Worm (Caenorhabditis elegans) whole organism, L3 larva: ENCODE measurements around the gene math-18.
A peak's percentile ranks its signal among the peaks of the same experiment; 100 is the strongest.

Experiments
- R02D3.7 ChIP-seq: fragments of 150-350 bp; optimal IDR thresholded peaks from 2 replicates; lab custom pipeline; 2014; ENCODE audit warnings: missing biosample characterization, missing genetic modification characterization
- ZK546.5 ChIP-seq: sonication (generic microtip); optimal IDR thresholded peaks from 2 replicates; lab custom pipeline; 2017; ENCODE audit warnings: missing biosample characterization, missing genetic modification characterization
- aly-2 ChIP-seq: fragments of 150-350 bp; optimal IDR thresholded peaks from 2 replicates; lab custom pipeline; 2014; ENCODE audit warnings: missing biosample characterization, missing genetic modification characterization
- ama-1 ChIP-seq: fragments of 150-350 bp; optimal IDR thresholded peaks from 2 replicates; lab custom pipeline; 2018
- ceh-16 ChIP-seq: sonication (generic microtip); optimal IDR thresholded peaks from 2 replicates; lab custom pipeline; 2017; ENCODE audit warnings: missing biosample characterization, missing genetic modification characterization
- ceh-28 ChIP-seq: fragments of 150-350 bp; optimal IDR thresholded peaks from 2 replicates; lab custom pipeline; 2014; ENCODE audit warnings: missing biosample characterization, missing genetic modification reagents, missing genetic modification characterization
- ceh-82 ChIP-seq: fragments of 150-350 bp; optimal IDR thresholded peaks from 2 replicates; lab custom pipeline; 2014; ENCODE audit warnings: missing biosample characterization, missing genetic modification characterization
- ceh-9 ChIP-seq: sonication (generic microtip); optimal IDR thresholded peaks from 2 replicates; lab custom pipeline; 2018; ENCODE audit warnings: missing biosample characterization, missing genetic modification characterization
- daf-12 ChIP-seq: fragments of 150-350 bp; optimal IDR thresholded peaks from 2 replicates; lab custom pipeline; 2014; ENCODE audit warnings: missing biosample characterization, missing genetic modification reagents, missing genetic modification characterization
- egl-5 ChIP-seq: fragments of 150-350 bp; optimal IDR thresholded peaks from 2 replicates; lab custom pipeline; 2017; ENCODE audit warnings: missing biosample characterization, missing genetic modification reagents, missing genetic modification characterization, inconsistent platforms
- elt-1 ChIP-seq: fragments of 150-350 bp; optimal IDR thresholded peaks from 2 replicates; lab custom pipeline; 2014; ENCODE audit warnings: missing biosample characterization, missing genetic modification characterization
- elt-2 ChIP-seq: sonication (generic microtip); optimal IDR thresholded peaks from 2 replicates; lab custom pipeline; 2016; ENCODE audit warnings: missing genetic modification reagents, mild to moderate bottlenecking, missing genetic modification characterization, missing compliant biosample characterization
- elt-3 ChIP-seq, 3 experiments: fragments of 150-350 bp in 1 of 3; sonication (generic microtip) in 2 of 3; optimal IDR thresholded peaks; 2 replicates in 2 of 3; 4 replicates in 1 of 3; lab custom pipeline; 2014 to 2017; ENCODE audit warnings: missing biosample characterization in 3 of 3, missing genetic modification characterization in 3 of 3
- eor-1 ChIP-seq, 2 experiments: fragments of 150-350 bp; optimal IDR thresholded peaks; 2 replicates each; lab custom pipeline; 2014 to 2018; ENCODE audit warnings: missing biosample characterization in 2 of 2, missing genetic modification characterization in 2 of 2
- fkh-10 ChIP-seq: sonication (generic microtip); optimal IDR thresholded peaks from 2 replicates; lab custom pipeline; 2017; ENCODE audit warnings: missing biosample characterization, missing genetic modification reagents, missing genetic modification characterization
- fkh-2 ChIP-seq: fragments of 150-350 bp; optimal IDR thresholded peaks from 2 replicates; lab custom pipeline; 2014; ENCODE audit warnings: missing biosample characterization, missing genetic modification reagents, missing genetic modification characterization
- fos-1 ChIP-seq: fragments of 150-350 bp; optimal IDR thresholded peaks from 2 replicates; lab custom pipeline; 2014; ENCODE audit warnings: missing biosample characterization, missing genetic modification characterization
- hmg-11 ChIP-seq: sonication (generic microtip); optimal IDR thresholded peaks from 2 replicates; lab custom pipeline; 2016; ENCODE audit warnings: missing genetic modification characterization, missing compliant biosample characterization
- jun-1 ChIP-seq: fragments of 150-350 bp; optimal IDR thresholded peaks from 2 replicates; lab custom pipeline; 2014; ENCODE audit warnings: missing biosample characterization, missing genetic modification reagents, missing genetic modification characterization
- lin-15B ChIP-seq: fragments of 150-350 bp; optimal IDR thresholded peaks from 2 replicates; lab custom pipeline; 2014; ENCODE audit warnings: missing biosample characterization, missing genetic modification characterization
- lin-39 ChIP-seq: fragments of 150-350 bp; optimal IDR thresholded peaks from 2 replicates; lab custom pipeline; 2018; ENCODE audit warnings: missing biosample characterization, missing genetic modification reagents, missing genetic modification characterization
- lsy-12 ChIP-seq: sonication (generic microtip); optimal IDR thresholded peaks from 2 replicates; lab custom pipeline; 2016; ENCODE audit warnings: mild to moderate bottlenecking, missing genetic modification characterization, missing compliant biosample characterization
- mdl-1 ChIP-seq: fragments of 150-350 bp; optimal IDR thresholded peaks from 2 replicates; lab custom pipeline; 2014; ENCODE audit warnings: missing biosample characterization, missing genetic modification characterization
- mml-1 ChIP-seq: fragments of 150-350 bp; sonication (generic microtip); optimal IDR thresholded peaks from 3 replicates; lab custom pipeline; 2014; ENCODE audit warnings: missing biosample characterization, missing genetic modification characterization
- nfya-1 ChIP-seq: sonication (generic microtip); optimal IDR thresholded peaks from 2 replicates; lab custom pipeline; 2017; ENCODE audit warnings: missing genetic modification characterization, mild to moderate bottlenecking, missing compliant biosample characterization, antibody characterized with exemption, moderate library complexity; ENCODE audit not compliant: insufficient read depth
- nhr-11 ChIP-seq: fragments of 150-350 bp; optimal IDR thresholded peaks from 2 replicates; lab custom pipeline; 2014; ENCODE audit warnings: missing biosample characterization, missing genetic modification characterization
- nhr-12 ChIP-seq: fragments of 150-350 bp; optimal IDR thresholded peaks from 2 replicates; lab custom pipeline; 2014; ENCODE audit warnings: missing biosample characterization, missing genetic modification characterization
- nhr-23 ChIP-seq: fragments of 150-350 bp; optimal IDR thresholded peaks from 2 replicates; lab custom pipeline; 2014; ENCODE audit warnings: missing biosample characterization, missing genetic modification reagents, missing genetic modification characterization
- nhr-237 ChIP-seq: fragments of 150-350 bp; optimal IDR thresholded peaks from 2 replicates; lab custom pipeline; 2014; ENCODE audit warnings: missing biosample characterization, missing genetic modification characterization
- nhr-25 ChIP-seq: sonication (generic microtip); optimal IDR thresholded peaks from 2 replicates; lab custom pipeline; 2017; ENCODE audit warnings: missing biosample characterization, missing genetic modification characterization
- nhr-28 ChIP-seq: fragments of 150-350 bp; optimal IDR thresholded peaks from 2 replicates; lab custom pipeline; 2014; ENCODE audit warnings: missing biosample characterization, missing genetic modification characterization
- nhr-43 ChIP-seq: sonication (generic microtip); optimal IDR thresholded peaks from 2 replicates; lab custom pipeline; 2016; ENCODE audit warnings: mild to moderate bottlenecking, missing genetic modification characterization, missing compliant biosample characterization; ENCODE audit not compliant: poor library complexity, severe bottlenecking
- nhr-67 ChIP-seq: fragments of 150-350 bp; optimal IDR thresholded peaks from 2 replicates; lab custom pipeline; 2014; ENCODE audit warnings: missing biosample characterization, missing genetic modification characterization
- nhr-76 ChIP-seq: fragments of 150-350 bp; sonication (generic microtip); optimal IDR thresholded peaks from 5 replicates; lab custom pipeline; 2014; ENCODE audit warnings: missing biosample characterization, missing genetic modification characterization
- nhr-77 ChIP-seq: fragments of 150-350 bp; optimal IDR thresholded peaks from 2 replicates; lab custom pipeline; 2014; ENCODE audit warnings: missing biosample characterization, missing genetic modification characterization
- pha-4 ChIP-seq: fragments of 150-350 bp; optimal IDR thresholded peaks from 2 replicates; lab custom pipeline; 2014; ENCODE audit warnings: missing biosample characterization, missing genetic modification reagents, missing genetic modification characterization
- pqm-1 ChIP-seq: fragments of 150-350 bp; optimal IDR thresholded peaks from 2 replicates; lab custom pipeline; 2017; ENCODE audit warnings: missing biosample characterization, missing genetic modification characterization, inconsistent platforms
- sea-2 ChIP-seq: fragments of 150-350 bp; sonication (generic microtip); optimal IDR thresholded peaks from 4 replicates; lab custom pipeline; 2014; ENCODE audit warnings: missing biosample characterization, missing genetic modification reagents, missing genetic modification characterization
- skn-1 ChIP-seq: fragments of 150-350 bp; optimal IDR thresholded peaks from 2 replicates; lab custom pipeline; 2014; ENCODE audit warnings: missing biosample characterization, missing genetic modification characterization
- snpc-4 ChIP-seq: fragments of 150-350 bp; optimal IDR thresholded peaks from 2 replicates; lab custom pipeline; 2014; ENCODE audit warnings: missing biosample characterization, missing genetic modification characterization
- tbx-2 ChIP-seq: sonication (generic microtip); optimal IDR thresholded peaks from 2 replicates; lab custom pipeline; 2016; ENCODE audit warnings: mild to moderate bottlenecking, missing genetic modification characterization, missing compliant biosample characterization
- unc-39 ChIP-seq: sonication (generic microtip); optimal IDR thresholded peaks from 4 replicates; lab custom pipeline; 2017; ENCODE audit warnings: missing biosample characterization, missing genetic modification characterization
- zag-1 ChIP-seq: fragments of 150-350 bp; optimal IDR thresholded peaks from 2 replicates; lab custom pipeline; 2014; ENCODE audit warnings: missing biosample characterization, missing genetic modification characterization
- ztf-11 ChIP-seq: fragments of 150-350 bp; optimal IDR thresholded peaks from 2 replicates; lab custom pipeline; 2014; ENCODE audit warnings: missing biosample characterization, missing genetic modification characterization
- ztf-4 ChIP-seq: fragments of 150-350 bp; optimal IDR thresholded peaks from 2 replicates; lab custom pipeline; 2014; ENCODE audit warnings: missing biosample characterization, missing genetic modification characterization

Gene math-18

DNA sequence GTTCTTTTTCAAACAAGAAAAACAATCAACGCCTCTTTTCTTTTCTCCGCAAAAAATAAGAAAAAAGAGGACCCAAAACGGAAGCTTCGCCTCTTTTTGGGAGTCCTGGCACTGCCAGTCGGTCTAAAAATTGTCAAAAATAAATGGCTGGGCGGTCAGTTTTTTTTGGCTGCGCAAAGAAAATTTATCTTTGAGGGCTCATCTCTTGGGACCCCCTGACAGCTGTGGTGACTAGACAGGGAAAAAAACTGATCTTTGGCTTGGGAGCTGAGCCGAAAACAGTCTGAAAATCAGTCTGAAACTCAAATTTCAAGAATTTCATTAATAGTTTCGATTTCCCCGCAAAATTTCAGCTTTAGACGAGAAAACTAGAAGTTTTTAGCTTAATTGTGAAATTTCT, 36.7 kb downstream of the math-18 start:
- TF ChIP-seq unc-39 (no peak), ama-1 (lab: Kevin White, UChicago) (no peak), ztf-11 (tag; lab: Kevin White, UChicago) (no peak), snpc-4 (tag; lab: Kevin White, UChicago) (no peak), ceh-16 (tag; lab: Kevin White, UChicago) (no peak), fos-1 (tag; lab: Kevin White, UChicago) (no peak), daf-12 (no peak), nhr-28 (tag; lab: Kevin White, UChicago) (no peak), fkh-10 (GFP tag; lab: Kevin White, UChicago) (no peak), fkh-2 (tag; lab: Kevin White, UChicago) (no peak), jun-1 (tag; lab: Kevin White, UChicago) (no peak), pqm-1 (tag; lab: Kevin White, UChicago) (no peak), ceh-28 (tag; lab: Kevin White, UChicago) (no peak), lin-39 (tag; lab: Kevin White, UChicago) (no peak), pha-4 (tag; lab: Kevin White, UChicago) (no peak)

DNA sequence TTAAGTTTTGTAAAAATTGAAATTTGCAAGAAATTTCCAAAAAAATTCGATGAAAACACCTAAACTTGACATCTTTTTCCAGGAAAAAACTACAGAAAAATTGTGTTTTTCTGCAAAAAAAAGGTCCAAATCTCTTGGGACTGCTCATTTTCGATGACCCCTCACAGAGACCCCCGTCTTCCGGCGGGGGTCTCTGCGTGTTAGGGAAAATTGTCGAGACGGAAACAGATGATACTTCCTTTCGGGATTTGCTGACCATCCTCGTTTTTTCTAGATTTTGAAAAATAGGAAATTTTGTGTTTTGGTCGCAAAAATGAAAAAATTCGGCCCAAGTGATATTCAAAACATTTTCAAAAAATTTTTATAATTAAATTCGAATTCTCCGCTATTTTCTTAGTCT, 37.6 kb downstream of the math-18 start:
- no peak for TF ChIP-seq nhr-76 (tag; lab: Kevin White, UChicago)
- TF ChIP-seq hmg-11 (tag; lab: Kevin White, UChicago) = no peak
- TF ChIP-seq nhr-43 = no peak
- TF ChIP-seq nhr-67 (tag; lab: Kevin White, UChicago) = no peak
- TF ChIP-seq lsy-12 (tag; lab: Kevin White, UChicago) = no peak
- TF ChIP-seq eor-1 (tag; optimal IDR thresholded peaks at IDR 0.05; lab: Kevin White, UChicago) = no peak
- no peak for TF ChIP-seq ceh-28 (tag; lab: Kevin White, UChicago)
- no peak for TF ChIP-seq fkh-2 (tag; lab: Kevin White, UChicago)
- peak; percentile 54 for TF ChIP-seq lin-39 (tag; lab: Kevin White, UChicago)
- TF ChIP-seq zag-1 = no peak
- TF ChIP-seq lin-15B = no peak
- no peak for TF ChIP-seq nhr-28 (tag; lab: Kevin White, UChicago)
- peak; percentile 2 for TF ChIP-seq nfya-1
- TF ChIP-seq mml-1 = no peak
- no peak for TF ChIP-seq egl-5 (tag; lab: Kevin White, UChicago)

DNA sequence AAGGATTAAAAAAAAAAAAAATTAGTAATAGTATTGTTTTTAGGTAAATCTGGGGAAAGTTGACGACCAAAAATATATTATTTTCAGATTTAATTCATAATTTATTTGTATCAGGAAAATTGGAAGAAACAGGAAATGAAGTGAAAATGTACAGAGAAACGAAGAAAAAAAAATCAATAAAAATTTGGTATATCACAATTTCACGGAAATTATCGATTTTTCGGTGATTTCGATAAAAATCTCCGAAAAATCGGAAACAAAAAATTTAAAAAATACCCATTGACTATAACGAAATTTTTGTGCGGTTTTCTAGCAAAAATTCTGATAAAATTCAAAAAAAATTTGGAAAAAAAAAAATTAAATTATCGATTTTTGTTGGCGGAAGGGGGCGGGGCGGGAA, 38.5 kb downstream of the math-18 start:
- TF ChIP-seq sea-2 (no peak), ceh-28 (tag; lab: Kevin White, UChicago) (peak; percentile 80)

DNA sequence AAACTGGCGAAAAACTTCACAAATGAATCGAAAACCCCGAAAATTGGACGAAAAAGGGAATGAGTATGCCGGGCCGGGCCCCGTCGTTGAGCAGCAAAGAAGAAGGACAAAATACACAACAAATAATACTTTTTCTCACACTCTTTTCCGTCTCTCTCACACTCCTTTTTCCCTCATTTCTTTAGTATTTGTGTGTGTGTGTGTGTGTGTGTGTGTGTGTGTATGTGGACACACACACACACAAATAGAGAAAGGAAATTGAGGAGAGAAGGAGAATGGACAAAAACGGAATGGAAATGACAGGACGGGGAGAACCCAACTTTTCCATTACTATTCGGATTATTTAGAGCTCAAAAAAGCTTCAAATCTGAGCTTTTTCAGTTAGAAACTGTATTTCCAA, 41.7 kb downstream of the math-18 start:
- TF ChIP-seq nhr-12 (tag; lab: Kevin White, UChicago) (no peak), pha-4 (tag; lab: Kevin White, UChicago) (peak; percentile 95), nhr-28 (tag; lab: Kevin White, UChicago) (no peak), ceh-82 (tag; lab: Kevin White, UChicago) (no peak), ceh-16 (tag; lab: Kevin White, UChicago) (no peak), pqm-1 (tag; lab: Kevin White, UChicago) (peak; percentile 15), elt-2 (tag; lab: Kevin White, UChicago) (peak; percentile 35), lin-39 (tag; lab: Kevin White, UChicago) (peak; percentile 18), egl-5 (tag; lab: Kevin White, UChicago) (no peak), ceh-9 (tag; lab: Kevin White, UChicago) (no peak), nhr-237 (tag; lab: Kevin White, UChicago) (no peak), daf-12 (no peak), ztf-4 (no peak), R02D3.7 (no peak), tbx-2 (no peak), fos-1 (tag; lab: Kevin White, UChicago) (no peak), elt-1 (tag; lab: Kevin White, UChicago) (no peak), skn-1 (tag; lab: Kevin White, UChicago) (no peak), nhr-67 (tag; lab: Kevin White, UChicago) (no peak), ZK546.5 (no peak), elt-3 (tag; optimal IDR thresholded peaks at IDR 0.05; lab: Kevin White, UChicago) (no peak), sea-2 (no peak), hmg-11 (tag; lab: Kevin White, UChicago) (peak; percentile 58), jun-1 (tag; lab: Kevin White, UChicago) (peak; percentile 36), mml-1 (no peak), nhr-77 (tag; lab: Kevin White, UChicago) (no peak), fkh-10 (GFP tag; lab: Kevin White, UChicago) (peak; percentile 34), mdl-1 (no peak), ama-1 (lab: Kevin White, UChicago) (no peak), aly-2 (no peak), snpc-4 (tag; lab: Kevin White, UChicago) (peak; percentile 40), nhr-43 (no peak), nhr-23 (tag; lab: Kevin White, UChicago) (no peak), nfya-1 (peak; percentile 67), lin-15B (peak; percentile 25), nhr-76 (tag; lab: Kevin White, UChicago) (no peak), nhr-11 (tag; lab: Kevin White, UChicago) (no peak), nhr-25 (tag; lab: Kevin White, UChicago) (no peak), ztf-11 (tag; lab: Kevin White, UChicago) (no peak), zag-1 (no peak)
